Worm (Caenorhabditis elegans): Measurements from ENCODE around the gene ZK1290.10.

Gene ZK1290.10

DNA sequence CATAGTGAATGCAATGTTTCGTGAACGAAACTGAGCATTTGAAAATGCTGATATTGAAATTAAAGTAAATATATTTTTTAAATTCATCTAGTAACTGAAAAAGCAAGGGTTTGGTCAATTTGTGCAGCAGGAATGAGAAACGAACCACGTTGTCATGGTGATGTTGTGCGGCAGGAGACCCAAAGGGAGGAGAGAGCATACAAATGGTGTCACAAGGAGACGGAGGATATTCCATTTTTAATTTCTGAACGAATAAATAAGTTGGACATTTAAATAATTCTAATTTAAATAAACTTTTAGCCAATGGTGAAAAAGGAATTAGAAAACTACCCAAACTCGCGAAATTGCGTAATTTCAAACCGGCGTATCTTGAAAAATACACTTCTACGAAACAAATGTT is 29.8 kb upstream of the ZK1290.10 start, which contains the start of gene mks-3:
Gene mks-3, minus strand, starts transcription at position 101 of the 400 bp plus-strand sequence.
- no peak for TF ChIP-seq scrt-1 (GFP tag; IDR thresholded peaks at IDR 0.05)
- no peak for TF ChIP-seq pes-1 (GFP tag; IDR thresholded peaks at IDR 0.05)

DNA sequence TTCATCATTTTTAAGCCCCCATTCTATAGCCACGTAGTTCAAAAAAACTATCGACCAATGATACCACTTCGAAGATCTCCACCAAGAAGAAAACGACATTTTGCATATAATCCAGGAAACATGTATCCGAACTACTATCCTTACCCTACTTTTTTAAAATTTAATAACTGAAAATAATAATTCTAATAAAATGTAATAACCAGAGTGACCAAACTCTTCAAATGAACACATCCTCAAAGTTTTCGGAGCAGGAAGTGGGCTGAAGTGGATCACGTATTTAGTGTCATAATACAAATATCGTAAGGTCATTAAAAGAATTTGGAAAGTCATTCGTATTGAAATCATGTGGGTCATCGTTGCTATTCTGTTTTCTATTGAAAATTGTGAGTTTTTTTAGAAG is 23.7 kb upstream of the ZK1290.10 start, which contains the start of gene F35D2.6:
Gene F35D2.6, plus strand, starts transcription at position 301 of the 400 bp plus-strand sequence.
- no peak for TF ChIP-seq flt-1 (GFP tag; IDR thresholded peaks at IDR 0.05)
- no peak for TF ChIP-seq ama-1 (optimal IDR thresholded peaks at IDR 0.05)
- no peak for TF ChIP-seq aly-1 (tag; optimal IDR thresholded peaks at IDR 0.05)
- TF ChIP-seq ets-7 (tag; optimal IDR thresholded peaks at IDR 0.05) = no peak
- no peak for TF ChIP-seq ceh-36 (tag; optimal IDR thresholded peaks at IDR 0.05)
- no peak for TF ChIP-seq ceh-13 (GFP tag; optimal IDR thresholded peaks at IDR 0.05)
- no peak for TF ChIP-seq hmg-4 (GFP tag; optimal IDR thresholded peaks at IDR 0.05)
- TF ChIP-seq scrt-1 (GFP tag; IDR thresholded peaks at IDR 0.05) = no peak
- no peak for TF ChIP-seq hmbx-1 (tag; optimal IDR thresholded peaks at IDR 0.05)
- TF ChIP-seq hnd-1 (tag; optimal IDR thresholded peaks at IDR 0.05) = no peak
- no peak for TF ChIP-seq pes-1 (GFP tag; IDR thresholded peaks at IDR 0.05)
- no peak for TF ChIP-seq tra-4 (tag; optimal IDR thresholded peaks at IDR 0.05)
- TF ChIP-seq B0310.2 (tag; optimal IDR thresholded peaks at IDR 0.05) = no peak
- TF ChIP-seq sea-1 (GFP tag; conservative IDR thresholded peaks at IDR 0.05) = no peak

DNA sequence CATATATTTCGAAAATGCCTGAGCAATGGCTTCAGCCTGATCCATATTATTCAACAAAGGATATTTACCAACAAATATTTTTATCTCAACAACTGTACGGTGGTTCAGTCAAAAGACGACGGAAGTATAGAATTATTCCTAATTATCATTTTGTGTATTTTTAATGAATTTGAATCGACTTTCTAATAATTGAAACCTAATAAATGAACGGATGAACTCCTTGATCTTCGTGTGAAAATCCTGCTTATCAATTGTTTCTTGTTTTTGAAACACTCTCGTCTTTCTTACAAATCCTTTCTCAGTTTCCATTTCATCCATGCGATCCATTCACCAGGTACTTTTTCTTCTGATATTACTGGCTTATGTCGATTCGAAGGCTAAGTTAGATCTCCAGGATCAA is 21.9 kb upstream of the ZK1290.10 start, which contains the start of gene F35D2.1:
Gene F35D2.1, plus strand, starts transcription at position 301 of the 400 bp plus-strand sequence.
- no peak for TF ChIP-seq aly-1 (tag; optimal IDR thresholded peaks at IDR 0.05)
- no peak for TF ChIP-seq ets-7 (tag; optimal IDR thresholded peaks at IDR 0.05)
- TF ChIP-seq scrt-1 (GFP tag; IDR thresholded peaks at IDR 0.05) = no peak
- no peak for TF ChIP-seq ceh-36 (tag; optimal IDR thresholded peaks at IDR 0.05)
- TF ChIP-seq tra-4 (tag; optimal IDR thresholded peaks at IDR 0.05) = no peak
- no peak for TF ChIP-seq pes-1 (GFP tag; IDR thresholded peaks at IDR 0.05)
- TF ChIP-seq tbx-11 (GFP tag; IDR thresholded peaks at IDR 0.05) = no peak
- TF ChIP-seq hmg-4 (GFP tag; optimal IDR thresholded peaks at IDR 0.05) = no peak
- TF ChIP-seq tbx-37 (GFP tag; conservative IDR thresholded peaks at IDR 0.05) = no peak
- TF ChIP-seq hmbx-1 (tag; optimal IDR thresholded peaks at IDR 0.05) = no peak
- no peak for TF ChIP-seq sea-1 (GFP tag; conservative IDR thresholded peaks at IDR 0.05)
- no peak for TF ChIP-seq ama-1 (optimal IDR thresholded peaks at IDR 0.05)
- TF ChIP-seq ceh-13 (GFP tag; optimal IDR thresholded peaks at IDR 0.05) = no peak
- no peak for TF ChIP-seq F13C5.2 (tag; optimal IDR thresholded peaks at IDR 0.05)
- TF ChIP-seq B0310.2 (tag; optimal IDR thresholded peaks at IDR 0.05) = no peak
- no peak for TF ChIP-seq hnd-1 (tag; optimal IDR thresholded peaks at IDR 0.05)
- TF ChIP-seq flt-1 (GFP tag; IDR thresholded peaks at IDR 0.05) = no peak

DNA sequence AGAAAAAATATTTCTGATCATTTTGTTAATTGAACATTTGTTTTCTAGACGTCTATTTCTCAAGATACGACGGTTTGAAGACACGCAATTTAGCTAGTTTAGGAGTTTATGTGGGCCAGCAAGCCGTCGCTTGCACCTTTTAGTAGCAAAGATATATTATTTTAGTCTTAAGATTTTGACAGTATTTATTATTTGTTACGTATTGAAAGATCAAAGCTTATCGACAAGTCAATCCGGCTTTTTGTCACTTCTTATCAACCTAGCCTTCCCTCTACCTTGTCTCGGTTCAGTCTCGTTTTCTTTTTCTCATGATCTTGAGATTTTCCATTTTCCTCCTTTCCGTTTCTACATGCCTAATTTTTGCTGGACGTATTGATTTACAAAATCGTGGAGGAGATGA is 20.4 kb upstream of the ZK1290.10 start, which contains the start of gene F35D2.2:
Gene F35D2.2, plus strand, starts transcription at position 301 of the 400 bp plus-strand sequence.
- TF ChIP-seq tra-4 (tag; optimal IDR thresholded peaks at IDR 0.05) (no peak), hnd-1 (tag; optimal IDR thresholded peaks at IDR 0.05) (no peak), hmg-4 (GFP tag; optimal IDR thresholded peaks at IDR 0.05) (no peak), pes-1 (GFP tag; IDR thresholded peaks at IDR 0.05) (no peak), ets-7 (tag; optimal IDR thresholded peaks at IDR 0.05) (no peak)

DNA sequence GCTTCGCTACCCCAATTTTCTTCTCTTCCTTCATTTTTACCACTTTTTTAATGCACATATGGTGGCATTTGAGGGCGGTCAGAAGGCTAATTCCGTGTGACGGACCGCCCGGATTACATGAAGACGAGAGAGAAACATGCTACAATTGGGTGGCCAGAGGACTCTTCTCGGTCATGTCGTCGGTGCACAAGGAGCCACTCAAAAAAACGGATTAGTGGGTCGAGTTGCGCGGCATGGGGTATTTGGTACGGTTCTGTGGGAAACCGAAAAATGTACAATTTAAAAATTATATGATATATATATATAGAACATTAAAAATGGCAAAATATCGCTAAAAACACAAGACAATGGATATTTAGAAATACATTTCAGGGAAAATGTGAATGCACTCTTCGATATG is 17.1 kb upstream of the ZK1290.10 start:
- TF ChIP-seq hmbx-1 (tag; optimal IDR thresholded peaks at IDR 0.05) (no peak), scrt-1 (GFP tag; IDR thresholded peaks at IDR 0.05) (no peak), B0310.2 (tag; optimal IDR thresholded peaks at IDR 0.05) (no peak), tbx-37 (GFP tag; conservative IDR thresholded peaks at IDR 0.05) (no peak), tra-4 (tag; optimal IDR thresholded peaks at IDR 0.05) (no peak), pes-1 (GFP tag; IDR thresholded peaks at IDR 0.05) (no peak), aly-1 (tag; optimal IDR thresholded peaks at IDR 0.05) (no peak), ceh-36 (tag; optimal IDR thresholded peaks at IDR 0.05) (peak; percentile 62)

DNA sequence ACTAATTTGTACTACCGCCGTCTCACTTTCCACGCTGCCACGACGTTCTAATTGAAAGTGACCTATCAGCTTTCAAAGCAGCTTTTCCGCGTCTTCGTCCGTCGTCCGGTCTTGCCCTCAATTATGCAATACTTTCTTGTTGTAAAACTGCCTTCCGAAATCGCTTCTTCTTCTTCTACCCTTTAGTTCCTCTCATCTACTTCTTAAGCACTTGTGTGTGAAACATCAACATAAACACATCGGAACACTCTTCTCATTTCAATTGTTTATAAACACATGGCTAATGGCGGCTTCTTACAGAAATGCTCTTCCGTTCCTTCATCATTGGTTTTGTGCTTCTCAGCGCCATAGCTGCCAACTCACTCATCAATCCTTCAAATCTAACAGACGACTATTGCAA is 16.6 kb upstream of the ZK1290.10 start, which contains the start of gene F35D2.3:
Gene F35D2.3, plus strand, starts transcription at position 301 of the 400 bp plus-strand sequence.
- TF ChIP-seq ceh-36 (tag; optimal IDR thresholded peaks at IDR 0.05) = no peak
- TF ChIP-seq hmg-4 (GFP tag; optimal IDR thresholded peaks at IDR 0.05) = no peak
- TF ChIP-seq pes-1 (GFP tag; IDR thresholded peaks at IDR 0.05) = no peak
- TF ChIP-seq aly-1 (tag; optimal IDR thresholded peaks at IDR 0.05) = no peak
- TF ChIP-seq flt-1 (GFP tag; IDR thresholded peaks at IDR 0.05) = no peak
- TF ChIP-seq tra-4 (tag; optimal IDR thresholded peaks at IDR 0.05) = no peak
- TF ChIP-seq hnd-1 (tag; optimal IDR thresholded peaks at IDR 0.05) = no peak
- TF ChIP-seq ama-1 (optimal IDR thresholded peaks at IDR 0.05) = no peak

DNA sequence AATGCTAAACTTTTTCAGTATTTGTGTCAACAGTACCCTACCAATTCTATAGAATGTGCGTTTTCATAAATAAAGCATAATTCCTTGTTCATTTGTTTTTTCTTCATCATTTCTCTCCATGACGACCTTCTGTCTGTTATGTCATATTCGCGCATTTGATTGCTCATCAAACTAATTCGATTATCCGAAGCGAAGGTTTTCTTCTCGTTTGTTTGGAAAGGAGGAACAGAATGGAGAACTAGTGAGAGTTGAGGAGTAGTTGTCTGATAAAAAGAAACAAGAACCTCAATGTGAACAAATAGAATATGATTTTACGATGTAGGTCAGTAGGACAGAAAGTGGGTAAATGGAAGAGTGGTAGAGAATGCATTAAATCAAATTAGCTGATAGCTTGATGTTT is 8.9 kb upstream of the ZK1290.10 start:
- TF ChIP-seq ceh-13 (GFP tag; optimal IDR thresholded peaks at IDR 0.05) = no peak
- no peak for TF ChIP-seq scrt-1 (GFP tag; IDR thresholded peaks at IDR 0.05)
- no peak for TF ChIP-seq B0310.2 (tag; optimal IDR thresholded peaks at IDR 0.05)
- TF ChIP-seq flt-1 (GFP tag; IDR thresholded peaks at IDR 0.05) = no peak
- TF ChIP-seq ceh-36 (tag; optimal IDR thresholded peaks at IDR 0.05) = no peak
- TF ChIP-seq hnd-1 (tag; optimal IDR thresholded peaks at IDR 0.05) = no peak
- TF ChIP-seq sea-1 (GFP tag; conservative IDR thresholded peaks at IDR 0.05) = no peak
- no peak for TF ChIP-seq F13C5.2 (tag; optimal IDR thresholded peaks at IDR 0.05)
- TF ChIP-seq tra-4 (tag; optimal IDR thresholded peaks at IDR 0.05) = no peak
- no peak for TF ChIP-seq tbx-11 (GFP tag; IDR thresholded peaks at IDR 0.05)
- TF ChIP-seq ets-7 (tag; optimal IDR thresholded peaks at IDR 0.05) = no peak
- TF ChIP-seq tbx-37 (GFP tag; conservative IDR thresholded peaks at IDR 0.05) = no peak
- TF ChIP-seq pes-1 (GFP tag; IDR thresholded peaks at IDR 0.05) = no peak
- TF ChIP-seq aly-1 (tag; optimal IDR thresholded peaks at IDR 0.05) = no peak
- TF ChIP-seq hmbx-1 (tag; optimal IDR thresholded peaks at IDR 0.05) = no peak
- TF ChIP-seq hmg-4 (GFP tag; optimal IDR thresholded peaks at IDR 0.05) = no peak
- no peak for TF ChIP-seq ama-1 (optimal IDR thresholded peaks at IDR 0.05)

DNA sequence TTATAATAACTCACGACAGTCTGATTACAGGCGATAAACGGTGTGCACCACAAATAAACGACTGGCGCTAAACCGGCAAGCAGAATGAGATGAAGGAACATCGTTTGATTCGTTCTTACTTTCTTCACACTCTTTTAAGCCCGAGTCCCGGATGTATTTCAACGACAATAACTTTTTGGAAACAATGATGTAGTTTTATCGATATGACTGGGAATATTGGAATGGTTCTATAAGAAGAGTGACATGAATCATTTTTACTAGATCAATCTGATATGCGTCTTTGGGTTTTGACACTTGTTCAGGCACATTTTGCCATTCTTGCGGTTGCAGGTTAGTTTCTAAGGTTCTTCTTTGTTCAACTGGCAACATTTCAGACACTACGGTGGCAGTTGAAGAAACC is 7.8 kb upstream of the ZK1290.10 start, which contains the start of the genes ZK1290.11 and ZK1290.1:
Gene ZK1290.11, minus strand, starts transcription at position 101 of the 400 bp plus-strand sequence.
Gene ZK1290.1, plus strand, starts transcription at position 271 of the 400 bp plus-strand sequence.
- no peak for TF ChIP-seq ceh-13 (GFP tag; optimal IDR thresholded peaks at IDR 0.05)
- TF ChIP-seq ceh-36 (tag; optimal IDR thresholded peaks at IDR 0.05) = no peak
- TF ChIP-seq hmg-4 (GFP tag; optimal IDR thresholded peaks at IDR 0.05) = no peak
- TF ChIP-seq pes-1 (GFP tag; IDR thresholded peaks at IDR 0.05) = no peak
- TF ChIP-seq flt-1 (GFP tag; IDR thresholded peaks at IDR 0.05) = no peak
- TF ChIP-seq tbx-11 (GFP tag; IDR thresholded peaks at IDR 0.05) = no peak
- TF ChIP-seq tbx-37 (GFP tag; conservative IDR thresholded peaks at IDR 0.05) = no peak
- no peak for TF ChIP-seq aly-1 (tag; optimal IDR thresholded peaks at IDR 0.05)
- no peak for TF ChIP-seq tra-4 (tag; optimal IDR thresholded peaks at IDR 0.05)
- TF ChIP-seq scrt-1 (GFP tag; IDR thresholded peaks at IDR 0.05) = no peak
- no peak for TF ChIP-seq hnd-1 (tag; optimal IDR thresholded peaks at IDR 0.05)
- TF ChIP-seq ama-1 (optimal IDR thresholded peaks at IDR 0.05) = no peak
- TF ChIP-seq ets-7 (tag; optimal IDR thresholded peaks at IDR 0.05) = no peak
